Worm (Caenorhabditis elegans) whole organism, midembryonic: ENCODE measurements around the gene twk-7.

ENCODE experiments used
- T22C8.4 ChIP-seq: fragments of 200-800 bp; sonication (Bioruptor generic); IDR thresholded peaks from 2 replicates; pipeline ENCODE4 v1.3.6; 2022; ENCODE audit warnings: missing genetic modification characterization, missing compliant biosample characterization
- cog-1 ChIP-seq: sonication (generic microtip); optimal IDR thresholded peaks from 2 replicates; lab custom pipeline; 2016; ENCODE audit warnings: missing genetic modification characterization, missing compliant biosample characterization
- flt-1 ChIP-seq: fragments of 200-800 bp; sonication (Bioruptor generic); IDR thresholded peaks from 2 replicates; pipeline ENCODE4 v1.3.6; 2022; ENCODE audit warnings: missing genetic modification characterization, missing compliant biosample characterization
- klf-2 ChIP-seq: fragments of 200-800 bp; sonication (Bioruptor generic); conservative IDR thresholded peaks from 2 replicates; pipeline ENCODE4 v1.3.6; 2022; ENCODE audit warnings: missing genetic modification reagents, missing genetic modification characterization, missing compliant biosample characterization
- med-1 ChIP-seq: sonication (generic microtip); optimal IDR thresholded peaks from 2 replicates; lab custom pipeline; 2017; ENCODE audit warnings: missing genetic modification characterization, mild to moderate bottlenecking, missing compliant biosample characterization, antibody characterized with exemption, missing genetic modification reagents; ENCODE audit not compliant: insufficient read depth
- ref-1 ChIP-seq: fragments of 200-800 bp; sonication (Bioruptor generic); conservative IDR thresholded peaks from 2 replicates; pipeline ENCODE4 v1.3.6; 2022; ENCODE audit warnings: missing genetic modification reagents, missing genetic modification characterization, missing compliant biosample characterization
- tab-1 ChIP-seq: fragments of 200-800 bp; sonication (Bioruptor generic); IDR thresholded peaks from 2 replicates; pipeline ENCODE4 v1.3.6; 2022; ENCODE audit warnings: missing genetic modification characterization, missing compliant biosample characterization
- ztf-23 ChIP-seq: fragments of 200-800 bp; sonication (Bioruptor generic); IDR thresholded peaks from 2 replicates; pipeline ENCODE4 v1.3.6; 2022; ENCODE audit warnings: missing genetic modification reagents, missing genetic modification characterization, missing compliant biosample characterization
- ztf-29 ChIP-seq: fragments of 200-800 bp; sonication (Bioruptor generic); IDR thresholded peaks from 2 replicates; pipeline ENCODE4 v1.3.6; 2022; ENCODE audit warnings: missing genetic modification reagents, missing genetic modification characterization, missing compliant biosample characterization

The twk-7 gene

ce11 chrIII:8643639-8644038 is at the start of gene twk-7:
TSS of gene twk-7 (minus strand) at chrIII:8643739.
- no peak for TF ChIP-seq ref-1 (GFP tag; lab: Robert Waterston, UW)
- no peak for TF ChIP-seq klf-2 (GFP tag; lab: Robert Waterston, UW)
- TF ChIP-seq T22C8.4 = no peak
- no peak for TF ChIP-seq flt-1 (GFP tag; lab: Robert Waterston, UW)
- no peak for TF ChIP-seq med-1 (GFP tag; lab: Kevin White, UChicago)
- TF ChIP-seq ztf-29 (GFP tag; lab: Robert Waterston, UW) = no peak
- TF ChIP-seq ztf-23 (GFP tag; lab: Robert Waterston, UW) = no peak
- no peak for TF ChIP-seq tab-1 (GFP tag; lab: Robert Waterston, UW)

DNA sequence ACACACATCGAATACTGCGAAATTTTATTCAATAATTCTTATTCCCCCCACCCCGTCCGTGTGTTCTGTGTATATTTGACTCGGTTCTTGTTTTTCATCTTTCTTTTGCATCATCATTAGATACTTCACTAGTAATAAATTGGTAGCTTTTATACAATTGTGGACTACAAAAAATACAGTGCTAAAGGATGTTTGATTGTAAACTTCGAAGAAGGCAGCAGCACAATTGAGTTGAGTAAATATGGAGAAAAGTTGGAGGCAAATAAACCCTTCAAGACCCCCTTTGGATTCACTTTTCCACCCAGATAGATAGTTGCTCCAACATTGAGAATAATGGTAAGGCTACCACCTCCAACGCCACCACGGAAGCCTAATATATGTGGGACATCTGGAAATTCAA is 49.8 kb upstream of the twk-7 start, which contains the start of gene B0303.7:
B0303.7 (plus strand) TSS at position 301 of the 400 bp plus-strand sequence.
- no peak for TF ChIP-seq ztf-23 (GFP tag; lab: Robert Waterston, UW)
- TF ChIP-seq ztf-29 (GFP tag; lab: Robert Waterston, UW) = no peak
- no peak for TF ChIP-seq flt-1 (GFP tag; lab: Robert Waterston, UW)
- TF ChIP-seq T22C8.4 = no peak
- no peak for TF ChIP-seq tab-1 (GFP tag; lab: Robert Waterston, UW)
- TF ChIP-seq ref-1 (GFP tag; lab: Robert Waterston, UW) = no peak
- no peak for TF ChIP-seq med-1 (GFP tag; lab: Kevin White, UChicago)
- TF ChIP-seq cog-1 (tag; lab: Kevin White, UChicago) = no peak
- TF ChIP-seq klf-2 (GFP tag; lab: Robert Waterston, UW) = no peak

DNA sequence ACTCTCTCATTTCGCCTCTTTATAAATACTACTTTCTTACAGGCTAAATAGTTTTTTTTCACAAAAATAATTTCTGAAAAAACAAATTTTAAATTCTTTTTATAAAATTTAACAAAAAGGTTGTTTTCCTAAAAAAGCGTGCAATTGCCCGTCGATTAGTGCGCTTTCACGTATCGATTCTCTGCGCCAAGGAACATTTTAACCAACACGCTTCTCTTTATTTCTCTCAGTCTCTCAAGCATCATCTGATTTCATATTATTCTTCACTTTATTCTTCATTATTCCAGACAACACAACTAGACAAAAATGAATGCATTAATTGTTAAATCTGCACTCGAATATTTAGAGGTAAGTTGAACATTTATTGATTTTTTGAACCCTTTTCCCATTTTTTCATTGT is 46.1 kb upstream of the twk-7 start, which contains the start of gene B0303.4:
B0303.4 (plus strand) TSS at position 196 of the 400 bp plus-strand sequence.
- TF ChIP-seq ref-1 (GFP tag; lab: Robert Waterston, UW) (no peak), T22C8.4 (peak; percentile 67)

ce11 chrIII:8689143-8689542 is 45.6 kb upstream of the twk-7 start:
- no peak for TF ChIP-seq ztf-23 (GFP tag; lab: Robert Waterston, UW)
- TF ChIP-seq flt-1 (GFP tag; lab: Robert Waterston, UW) = no peak
- TF ChIP-seq cog-1 (tag; lab: Kevin White, UChicago) = no peak
- TF ChIP-seq klf-2 (GFP tag; lab: Robert Waterston, UW) = no peak
- no peak for TF ChIP-seq med-1 (GFP tag; lab: Kevin White, UChicago)
- no peak for TF ChIP-seq T22C8.4
- TF ChIP-seq ztf-29 (GFP tag; lab: Robert Waterston, UW) = no peak
- TF ChIP-seq ref-1 (GFP tag; lab: Robert Waterston, UW) = no peak
- no peak for TF ChIP-seq tab-1 (GFP tag; lab: Robert Waterston, UW)

DNA sequence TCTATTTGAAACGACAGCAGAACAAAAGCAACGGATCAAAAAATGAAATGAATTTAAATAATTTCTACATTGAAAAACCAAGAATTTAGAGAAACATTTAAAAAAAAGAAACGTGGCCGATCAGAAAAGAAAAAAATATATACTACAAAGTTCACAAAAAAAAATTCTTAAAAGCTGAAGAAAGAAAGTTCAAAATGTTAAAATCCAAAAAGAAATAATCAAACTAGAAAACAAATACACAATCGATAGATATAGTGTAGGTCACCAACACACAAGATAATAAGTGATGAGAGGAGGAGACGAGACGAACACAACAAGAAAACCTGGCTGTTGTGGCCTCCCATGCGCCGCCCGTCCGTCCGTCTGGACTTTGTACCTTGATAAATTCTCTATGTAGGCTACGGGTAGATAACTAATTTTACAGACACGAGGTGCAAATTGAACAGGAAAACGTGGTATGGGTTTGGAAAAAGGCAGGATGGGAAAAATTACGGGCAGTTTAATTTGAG is 45.0 kb upstream of the twk-7 start, which contains the start of gene hadb-1:
hadb-1 (minus strand) TSS at position 51 of the 509 bp plus-strand sequence.
- TF ChIP-seq cog-1 (tag; lab: Kevin White, UChicago) (no peak), T22C8.4 (no peak), flt-1 (GFP tag; lab: Robert Waterston, UW) (no peak), ref-1 (GFP tag; lab: Robert Waterston, UW) (no peak), ztf-23 (GFP tag; lab: Robert Waterston, UW) (no peak), tab-1 (GFP tag; lab: Robert Waterston, UW) (no peak), ztf-29 (GFP tag; lab: Robert Waterston, UW) (no peak), med-1 (GFP tag; lab: Kevin White, UChicago) (no peak), klf-2 (GFP tag; lab: Robert Waterston, UW) (no peak)

- TF ChIP-seq T22C8.4 (no peak), ref-1 (GFP tag; lab: Robert Waterston, UW) (no peak), med-1 (GFP tag; lab: Kevin White, UChicago) (no peak), tab-1 (GFP tag; lab: Robert Waterston, UW) (no peak)
Observed at ce11 chrIII:8685590-8686240, 42.2 kb upstream of the twk-7 start.

ce11 chrIII:8684421-8684820 is 40.9 kb upstream of the twk-7 start, which contains the start of gene anmt-1:
TSS of gene anmt-1 (plus strand) at chrIII:8684808.
- TF ChIP-seq ztf-29 (GFP tag; lab: Robert Waterston, UW) = no peak
- TF ChIP-seq T22C8.4 = no peak
- TF ChIP-seq flt-1 (GFP tag; lab: Robert Waterston, UW) = no peak
- no peak for TF ChIP-seq med-1 (GFP tag; lab: Kevin White, UChicago)
- TF ChIP-seq ztf-23 (GFP tag; lab: Robert Waterston, UW) = no peak
- no peak for TF ChIP-seq klf-2 (GFP tag; lab: Robert Waterston, UW)
- no peak for TF ChIP-seq ref-1 (GFP tag; lab: Robert Waterston, UW)
- no peak for TF ChIP-seq tab-1 (GFP tag; lab: Robert Waterston, UW)
- no peak for TF ChIP-seq cog-1 (tag; lab: Kevin White, UChicago)

ce11 chrIII:8683679-8684263 is 40.2 kb upstream of the twk-7 start, which contains the start of gene fli-1:
TSS of gene fli-1 (minus strand) at chrIII:8683736.
- TF ChIP-seq med-1 (GFP tag; lab: Kevin White, UChicago) (no peak), ztf-23 (GFP tag; lab: Robert Waterston, UW) (no peak), cog-1 (tag; lab: Kevin White, UChicago) (no peak), ztf-29 (GFP tag; lab: Robert Waterston, UW) (no peak), flt-1 (GFP tag; lab: Robert Waterston, UW) (no peak), klf-2 (GFP tag; lab: Robert Waterston, UW) (no peak), tab-1 (GFP tag; lab: Robert Waterston, UW) (no peak), ref-1 (GFP tag; lab: Robert Waterston, UW) (no peak), T22C8.4 (no peak)

DNA sequence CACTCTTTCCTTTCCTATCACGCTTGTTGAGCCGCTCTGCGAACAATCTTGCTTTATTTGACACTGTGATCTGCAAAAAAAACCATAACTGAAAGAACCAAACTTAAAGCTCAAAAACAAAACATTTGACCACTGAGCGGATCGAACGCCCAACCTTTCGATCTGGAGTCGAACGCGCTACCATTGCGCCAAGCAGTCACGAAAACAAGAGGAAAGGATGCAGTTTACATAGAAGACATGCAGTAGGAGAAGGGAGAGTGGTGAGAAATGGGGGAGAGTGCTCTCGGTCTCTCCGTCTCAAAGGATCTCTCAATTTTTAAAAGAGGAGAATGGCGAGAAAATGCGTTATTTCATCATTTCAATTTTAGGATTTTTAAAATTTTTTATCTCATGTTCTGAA is 34.8 kb upstream of the twk-7 start:
- TF ChIP-seq tab-1 (GFP tag; lab: Robert Waterston, UW) (peak; percentile 99), flt-1 (GFP tag; lab: Robert Waterston, UW) (peak; percentile 99), ztf-23 (GFP tag; lab: Robert Waterston, UW) (peak; percentile 97), med-1 (GFP tag; lab: Kevin White, UChicago) (peak; percentile 84), T22C8.4 (peak; percentile 96), cog-1 (tag; lab: Kevin White, UChicago) (peak; percentile 92), ref-1 (GFP tag; lab: Robert Waterston, UW) (peak; percentile 95), ztf-29 (GFP tag; lab: Robert Waterston, UW) (peak; percentile 99), klf-2 (GFP tag; lab: Robert Waterston, UW) (peak; percentile 98)
